Fruit fly (Drosophila melanogaster) whole organism, larva: Measurements from ENCODE around the gene CG44002.

Experiments
- noc ChIP-seq: fragments of 200-800 bp; sonication (Bioruptor generic); optimal IDR thresholded peaks from 3 replicates; lab custom pipeline; 2019; ENCODE audit warnings: missing biosample characterization, mild to moderate bottlenecking, missing genetic modification characterization, moderate library complexity

The CG44002 gene

DNA sequence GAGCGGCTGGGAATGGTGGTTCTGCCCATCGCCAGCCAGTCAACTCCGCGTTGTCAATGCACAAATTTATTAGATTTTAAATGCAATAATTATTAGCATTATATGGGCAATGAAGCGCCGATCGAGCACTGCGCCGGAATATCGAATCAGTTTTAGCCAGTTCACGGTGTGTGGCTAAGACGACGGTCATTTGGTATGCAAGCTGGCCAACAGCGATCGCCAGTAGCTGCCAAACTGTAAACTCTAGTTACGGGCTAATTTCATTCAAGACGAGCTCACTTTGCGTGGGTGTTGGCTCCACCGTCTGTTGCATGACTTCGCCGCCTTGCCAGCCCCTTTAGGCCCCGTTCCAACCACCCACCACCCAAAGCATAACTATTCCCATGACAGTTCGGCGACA, 15.1 kb downstream of the CG44002 start:
- TF ChIP-seq noc, result no peak

DNA sequence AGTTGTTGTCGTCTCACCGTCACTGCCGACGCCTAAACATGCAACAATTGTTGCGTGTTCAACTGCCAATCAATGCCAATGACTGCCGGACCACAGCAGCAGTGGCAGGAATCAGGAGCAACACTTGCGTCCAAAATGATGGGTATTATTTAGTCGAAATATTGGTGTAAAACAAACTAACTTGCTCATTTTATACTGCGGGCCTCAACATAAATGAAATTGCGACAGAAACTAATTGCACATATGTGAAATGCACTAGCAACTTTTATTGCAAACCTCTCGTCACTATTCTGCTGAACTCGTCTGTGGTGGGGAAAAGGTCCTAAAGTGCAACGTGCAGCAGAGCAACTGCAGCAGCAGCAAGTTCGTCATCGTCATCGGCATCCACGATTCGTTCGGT, 16.1 kb downstream of the CG44002 start:
- TF ChIP-seq noc, result no peak

DNA sequence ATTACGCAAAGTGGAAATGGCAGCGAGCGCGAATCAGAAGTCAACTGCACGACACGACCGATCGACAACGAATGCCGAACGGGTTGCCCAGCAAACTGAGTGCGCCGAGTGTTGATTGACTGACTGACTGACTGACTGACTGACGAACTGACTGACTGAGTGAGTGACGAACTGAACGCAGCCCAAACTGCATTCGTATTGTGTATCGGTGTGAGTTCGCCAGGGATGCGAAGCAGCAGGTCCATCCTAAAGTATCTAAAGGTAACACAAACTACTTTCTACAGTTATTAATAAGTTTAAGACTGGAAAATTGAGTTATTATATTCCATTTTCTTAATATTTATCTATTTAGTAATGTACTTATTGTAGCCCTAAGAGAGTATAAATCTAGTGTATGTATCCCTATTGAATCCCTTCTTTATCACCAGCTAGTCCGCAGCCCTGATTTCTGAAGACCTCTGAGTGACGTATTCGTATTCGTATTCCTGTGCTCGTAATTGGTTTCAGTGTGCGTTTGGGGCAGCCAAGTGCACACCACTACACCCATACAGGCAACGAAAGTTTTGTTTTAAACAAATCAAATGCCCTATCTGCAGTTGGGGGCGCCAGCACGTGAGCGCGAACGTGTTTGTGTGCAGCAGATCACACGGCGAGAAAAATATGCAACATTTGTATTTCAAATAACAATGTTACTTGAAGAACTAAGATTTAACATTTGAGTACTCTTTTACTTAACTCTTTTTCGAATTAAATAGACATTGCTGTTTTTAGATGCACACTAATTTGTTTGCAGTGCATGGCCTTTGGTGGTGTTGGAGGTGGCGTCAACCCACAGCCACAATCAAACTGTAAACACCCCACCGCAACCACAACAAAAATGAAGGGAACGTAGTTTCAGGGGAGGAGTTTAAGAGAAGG, 17.9 kb downstream of the CG44002 start:
- peak; percentile 16 for TF ChIP-seq noc

- no peak for TF ChIP-seq noc
These were observed 19.2 kb downstream of the CG44002 start for dm6 chr2L:3151657-3152056.

- TF ChIP-seq noc, result no peak
These were observed 21.8 kb downstream of the CG44002 start for dm6 chr2L:3148959-3149591.

dm6 chr2L:3145897-3146296, 25.0 kb downstream of the CG44002 start:
- no peak for TF ChIP-seq noc

- TF ChIP-seq noc, result no peak
These were observed 25.4 kb downstream of the CG44002 start, which contains the start of gene ND-B14.5B for dm6 chr2L:3145470-3145869. Gene ND-B14.5B, minus strand, starts transcription at chr2L:3145848.

DNA sequence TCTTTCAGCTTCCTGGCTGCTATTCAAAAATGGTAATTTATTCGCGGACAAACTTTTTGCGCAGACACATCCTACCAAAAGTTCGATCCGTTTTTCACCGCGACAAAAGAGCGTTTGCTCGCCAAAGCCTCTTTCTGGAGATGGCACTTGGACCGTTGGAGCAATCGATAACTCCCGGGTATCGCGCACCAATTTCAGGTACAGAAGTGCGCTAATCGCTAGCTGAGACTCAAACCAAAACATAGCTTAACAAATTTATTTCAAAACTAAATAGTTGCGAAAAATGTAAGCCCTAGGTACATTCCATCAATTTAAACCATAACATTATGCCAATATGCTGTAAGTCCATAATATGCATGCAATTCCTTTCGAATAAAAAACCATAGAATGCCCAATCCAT, 26.2 kb downstream of the CG44002 start, which contains the start of gene toc:
Gene toc, minus strand, starts transcription at position 78 of the 400 bp plus-strand sequence.
- no peak for TF ChIP-seq noc

DNA sequence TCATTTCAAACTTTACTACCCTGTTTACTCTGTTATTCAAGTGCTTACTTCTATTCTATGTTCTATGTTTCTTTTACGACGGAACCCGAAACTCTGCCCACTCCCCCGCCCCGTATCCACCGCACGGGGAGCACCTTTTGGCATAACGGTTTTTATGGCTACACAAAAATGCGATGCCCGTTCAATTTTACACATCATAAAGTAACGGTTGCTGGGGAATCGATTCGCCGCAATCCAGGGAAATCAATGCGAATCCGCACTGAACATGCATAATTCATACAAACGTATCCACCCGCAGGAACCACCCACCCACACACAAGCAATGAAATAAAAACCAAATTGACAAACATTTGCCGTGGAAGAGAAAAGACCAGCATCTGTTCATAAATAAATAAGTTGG, 27.0 kb downstream of the CG44002 start:
- TF ChIP-seq noc, result no peak

DNA sequence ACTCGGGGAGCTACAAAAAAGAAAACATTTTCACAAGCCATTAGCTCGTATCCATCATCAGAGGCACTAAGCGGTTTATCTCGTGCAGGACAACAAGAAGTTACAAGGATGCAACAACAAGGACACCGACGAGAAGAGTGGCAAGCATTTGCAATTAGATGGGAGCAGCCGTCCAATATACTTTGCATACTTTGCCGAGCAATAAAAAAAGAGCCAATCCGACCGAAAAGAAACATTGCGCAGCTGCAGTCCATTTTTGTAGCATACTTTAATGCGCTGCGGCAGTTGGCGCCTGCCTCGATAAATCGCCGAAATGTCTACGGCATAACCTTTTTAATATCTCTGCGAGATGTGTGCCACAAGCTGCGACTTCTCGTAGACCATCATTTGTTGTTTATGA, 39.3 kb downstream of the CG44002 start:
- TF ChIP-seq noc, result no peak

DNA sequence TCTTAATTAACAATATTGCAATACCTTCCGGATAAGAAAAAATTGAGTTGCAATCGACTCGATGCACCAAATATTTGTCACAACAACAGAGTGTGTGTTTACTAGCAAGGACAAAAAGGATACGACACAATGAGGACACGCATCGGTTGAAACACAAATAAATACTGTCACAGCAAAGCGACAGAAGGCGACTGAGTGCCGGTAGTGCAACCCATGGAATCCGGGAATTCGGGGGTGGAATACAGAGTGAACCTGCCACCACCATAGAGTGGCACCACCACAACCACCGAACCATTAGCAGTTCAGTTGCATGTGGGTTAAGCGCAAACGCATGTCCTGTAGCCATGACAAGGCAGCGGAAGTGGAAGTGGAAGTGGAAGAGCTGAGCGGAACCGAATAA, 40.5 kb downstream of the CG44002 start:
- TF ChIP-seq noc, result no peak

DNA sequence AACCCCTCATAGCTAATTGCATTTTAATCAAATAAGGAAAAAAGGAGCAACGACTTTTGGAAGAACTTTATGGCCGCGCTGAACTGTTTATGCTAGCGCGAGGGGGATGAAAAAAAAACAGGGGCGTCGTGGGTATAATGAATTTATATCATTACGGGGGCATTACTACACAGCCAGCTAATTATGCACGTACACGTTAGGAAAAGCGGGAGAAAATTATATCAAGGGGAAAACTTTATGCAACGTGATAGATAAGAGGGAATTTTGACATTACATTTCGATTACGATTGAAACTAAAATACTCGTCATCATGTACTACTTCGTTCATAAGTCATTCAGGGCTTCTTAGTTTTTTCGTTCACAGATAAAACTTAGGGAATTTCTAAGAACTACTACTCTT, 42.6 kb downstream of the CG44002 start, which contains the start of gene CG15403:
Gene CG15403, plus strand, starts transcription at position 301 of the 400 bp plus-strand sequence.
- no peak for TF ChIP-seq noc

DNA sequence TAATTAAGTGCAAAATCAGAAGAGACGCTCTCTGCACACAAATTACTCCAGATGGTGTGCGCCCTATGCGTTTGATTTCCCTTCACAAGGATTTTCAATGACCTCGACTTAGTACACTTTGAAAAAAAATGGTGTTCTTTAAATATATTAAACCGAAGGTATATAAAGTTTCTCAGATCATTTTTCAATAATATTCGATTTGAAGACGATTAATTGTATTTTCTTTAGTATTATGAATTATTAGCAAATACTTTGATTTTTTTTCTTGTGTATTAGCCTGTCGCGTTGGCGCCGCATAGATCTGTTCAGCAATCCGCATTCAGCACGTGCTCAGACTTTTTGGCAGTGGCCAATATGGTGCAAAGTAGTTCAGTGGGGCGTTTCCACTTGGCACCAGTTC, 43.1 kb downstream of the CG44002 start:
- no peak for TF ChIP-seq noc

dm6 chr2L:3124500-3124977, 46.4 kb downstream of the CG44002 start:
- TF ChIP-seq noc, result no peak

DNA sequence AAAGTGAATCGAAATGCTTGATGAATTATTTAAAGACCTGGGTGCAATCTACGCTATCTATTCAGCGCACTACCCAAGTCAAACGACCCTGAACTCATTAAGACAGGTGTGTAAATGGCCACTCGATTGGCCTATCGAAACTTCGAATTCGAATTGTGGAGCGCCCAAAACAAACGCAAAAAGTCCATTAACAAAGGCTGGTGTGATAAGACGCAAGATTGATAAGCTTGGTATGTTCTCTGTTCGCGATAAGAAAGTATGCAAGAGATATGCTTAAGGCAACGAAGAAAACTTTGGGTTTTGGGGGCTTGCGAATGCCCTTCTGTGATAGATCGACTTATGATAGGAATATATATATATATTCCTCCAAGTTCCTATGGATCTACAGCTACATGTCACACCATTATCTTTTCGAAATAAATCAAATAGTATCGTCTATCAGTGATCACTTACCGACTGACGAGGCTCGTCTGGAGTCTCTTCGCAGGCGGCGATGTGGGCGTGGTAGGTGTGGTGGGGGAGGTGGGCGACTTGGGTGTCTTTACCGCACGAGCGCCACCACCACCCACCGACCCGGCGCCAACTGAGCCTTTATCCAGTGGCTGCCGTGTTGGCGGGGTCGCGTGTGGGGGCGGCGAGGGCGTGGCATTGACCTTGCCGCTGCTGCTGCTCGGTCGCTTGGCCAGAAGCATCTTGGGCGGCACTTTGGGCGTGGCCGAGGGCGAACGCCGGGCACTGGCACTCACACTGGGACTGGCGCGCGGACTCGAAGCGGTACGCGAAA, 47.1 kb downstream of the CG44002 start:
- TF ChIP-seq noc, result no peak

- TF ChIP-seq noc, result no peak
These were observed 48.7 kb downstream of the CG44002 start for dm6 chr2L:3122216-3122615.

- no peak for TF ChIP-seq noc
These were observed 49.1 kb downstream of the CG44002 start for dm6 chr2L:3121745-3122144.
